Worm (Caenorhabditis elegans) whole organism, L4/young adult: ENCODE measurements around the gene Y50D4A.5.

Experiments used
- W03F9.2 ChIP-seq: fragments of 150-350 bp; optimal IDR thresholded peaks from 2 replicates; lab custom pipeline; 2014; ENCODE audit warnings: missing biosample characterization, missing genetic modification characterization
- him-1 ChIP-seq: sonication (generic microtip); optimal IDR thresholded peaks from 2 replicates; lab custom pipeline; 2016; ENCODE audit warnings: missing genotype, missing genetic modification reagents, missing genetic modification characterization, missing compliant biosample characterization

ce11 chrV:1176277-1176839, 30.7 kb upstream of the Y50D4A.5 start, which contains the start of gene T21H3.1:
- no peak for TF ChIP-seq him-1 (tag; lab: Kevin White, UChicago)
- TF ChIP-seq W03F9.2 (tag; lab: Kevin White, UChicago), result no peak
